Fruit fly (Drosophila melanogaster): Measurements from ENCODE around the gene CG14877.
A peak's percentile ranks its signal among the peaks of the same experiment; 100 is the strongest.

Gene CG14877

dm6 chr3R:15859896-15860295, 36.0 kb downstream of the CG14877 start, which contains the start of gene CG9632:
Gene CG9632, plus strand, starts transcription at chr3R:15860196.
- TF ChIP-seq br (optimal IDR thresholded peaks at IDR 0.05) (no peak), Sox102F (GFP tag; optimal IDR thresholded peaks at IDR 0.05) (no peak), MTF-1 (GFP tag; optimal IDR thresholded peaks at IDR 0.05; ENCODE audit: borderline replicate concordance) (no peak), gce (GFP tag; IDR thresholded peaks at IDR 0.05) (no peak), CG9817 (tag; optimal IDR thresholded peaks at IDR 0.05) (no peak), toy (GFP tag; IDR thresholded peaks at IDR 0.05) (no peak), CG2889 (GFP tag; IDR thresholded peaks at IDR 0.05) (no peak), zen2 (GFP tag; IDR thresholded peaks at IDR 0.05; ENCODE audit: partially characterized antibody) (no peak), run (tag; optimal IDR thresholded peaks at IDR 0.05) (no peak), esg (GFP tag; conservative IDR thresholded peaks at IDR 0.05) (no peak), Dref (GFP tag; IDR thresholded peaks at IDR 0.05) (no peak), scrt (GFP tag; optimal IDR thresholded peaks at IDR 0.05) (no peak), CG15514 (GFP tag; optimal IDR thresholded peaks at IDR 0.05) (no peak), seq (GFP tag; IDR thresholded peaks at IDR 0.05) (no peak), CG34376 (GFP tag; optimal IDR thresholded peaks at IDR 0.05) (no peak), Tbp (GFP tag; optimal IDR thresholded peaks at IDR 0.05) (no peak), salm (tag; optimal IDR thresholded peaks at IDR 0.05) (no peak), ase (GFP tag; IDR thresholded peaks at IDR 0.05) (no peak)

dm6 chr3R:15857189-15857767, 38.6 kb downstream of the CG14877 start, which contains the start of gene Hmt-1:
Gene Hmt-1, minus strand, starts transcription at chr3R:15857470.
- TF ChIP-seq Hsf (GFP tag; optimal IDR thresholded peaks at IDR 0.05) (peak; percentile 25), Max (GFP tag; optimal IDR thresholded peaks at IDR 0.05) (peak; percentile 1), luna (GFP tag; optimal IDR thresholded peaks at IDR 0.05) (no peak), trem (tag; optimal IDR thresholded peaks at IDR 0.05) (peak; percentile 83), CG5180 (GFP tag; optimal IDR thresholded peaks at IDR 0.05) (no peak), CG13624 (GFP tag; optimal IDR thresholded peaks at IDR 0.05) (no peak), nmo (GFP tag; optimal IDR thresholded peaks at IDR 0.05) (peak; percentile 67), CG42726 (GFP tag; IDR thresholded peaks at IDR 0.05; ENCODE audit: partially characterized antibody) (no peak), Pdp1 (GFP tag; optimal IDR thresholded peaks at IDR 0.05) (peak in 1 of 2 experiments; percentile 93), sug (tag; optimal IDR thresholded peaks at IDR 0.05) (peak; percentile 47), Med (GFP tag) (peak; percentile 81), Lhr (GFP tag; optimal IDR thresholded peaks at IDR 0.05) (peak; percentile 52), zen (tag; optimal IDR thresholded peaks at IDR 0.05) (peak; percentile 38), phol (tag; optimal IDR thresholded peaks at IDR 0.05) (peak; percentile 57), CG2120 (GFP tag; optimal IDR thresholded peaks at IDR 0.05) (peak; percentile 31), grau (tag; optimal IDR thresholded peaks at IDR 0.05) (peak; percentile 77), Nf-YB (GFP tag; optimal IDR thresholded peaks at IDR 0.05) (peak; percentile 34), Stat92E (GFP tag; optimal IDR thresholded peaks at IDR 0.05) (peak in 1 of 3 experiments; percentile 29), CG10267 (tag; optimal IDR thresholded peaks at IDR 0.05) (no peak), CG12744 (GFP tag; optimal IDR thresholded peaks at IDR 0.05) (no peak), CG7963 (GFP tag; IDR thresholded peaks at IDR 0.05; ENCODE audit: partially characterized antibody) (no peak), gfzf (GFP tag; optimal IDR thresholded peaks at IDR 0.05) (peak; percentile 91), stwl (tag; optimal IDR thresholded peaks at IDR 0.05) (peak; percentile 52), hkb (optimal IDR thresholded peaks at IDR 0.05) (peak; percentile 11), hkb (GFP tag; IDR thresholded peaks at IDR 0.05) (no peak), row (GFP tag; IDR thresholded peaks at IDR 0.05) (peak; percentile 67), exex (tag; optimal IDR thresholded peaks at IDR 0.05) (peak; percentile 13), vvl (GFP tag; IDR thresholded peaks at IDR 0.05) (peak; percentile 81), YL-1 (GFP tag; optimal IDR thresholded peaks at IDR 0.05) (peak; percentile 53), chif (GFP tag; optimal IDR thresholded peaks at IDR 0.05) (peak in 1 of 2 experiments; percentile 6), ems (GFP tag; optimal IDR thresholded peaks at IDR 0.05) (peak; percentile 14), sens (GFP tag) (peak; percentile 83)
